Fruit fly (Drosophila melanogaster): Measurements from ENCODE around the gene CG14983.

CG14983 gene

DNA sequence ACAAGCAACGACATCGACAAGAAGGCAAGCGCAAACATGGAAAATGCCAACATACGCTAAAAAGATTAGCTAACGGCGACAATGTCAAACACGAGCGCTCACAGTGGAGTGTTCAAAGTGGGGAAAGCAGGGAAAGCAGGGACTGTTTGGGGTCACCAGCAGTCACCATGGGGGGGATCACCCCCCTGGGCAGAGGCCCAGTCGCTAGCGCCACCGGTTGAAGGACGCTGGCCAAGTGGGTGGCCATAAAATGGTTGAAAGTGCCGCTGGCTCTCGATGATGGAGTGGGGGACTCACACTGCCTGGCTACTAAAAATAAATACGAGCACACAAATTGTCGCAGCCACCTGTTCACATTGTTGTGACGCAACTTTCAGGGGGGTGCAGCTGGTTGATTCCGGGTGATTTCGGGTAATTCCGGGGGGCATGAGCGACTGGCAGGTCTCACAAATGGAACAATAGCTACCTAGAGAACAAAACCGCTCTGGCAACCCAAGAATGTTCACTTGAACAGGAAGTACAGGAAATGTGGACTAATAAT lies 11.8 kb upstream of the CG14983 start:
- no peak for TF ChIP-seq Gug (GFP tag; IDR thresholded peaks at IDR 0.05)
- TF ChIP-seq Sox102F (GFP tag; optimal IDR thresholded peaks at IDR 0.05) = no peak
- TF ChIP-seq ss (GFP tag; optimal IDR thresholded peaks at IDR 0.05) = no peak
- TF ChIP-seq Hr38 (GFP tag; optimal IDR thresholded peaks at IDR 0.05) = no peak
- TF ChIP-seq Lpt (GFP tag; optimal IDR thresholded peaks at IDR 0.05) = no peak
- TF ChIP-seq Eip75B (GFP tag; optimal IDR thresholded peaks at IDR 0.05) = no peak
- TF ChIP-seq CG10669 (GFP tag; optimal IDR thresholded peaks at IDR 0.05) = no peak
- TF ChIP-seq Ets21C (GFP tag; optimal IDR thresholded peaks at IDR 0.05) = no peak
- TF ChIP-seq Sox15 (GFP tag; optimal IDR thresholded peaks at IDR 0.05) = no peak
- no peak for TF ChIP-seq fkh (GFP tag; optimal IDR thresholded peaks at IDR 0.05)
- no peak for TF ChIP-seq dac (GFP tag; optimal IDR thresholded peaks at IDR 0.05)
- no peak for TF ChIP-seq CG11902 (GFP tag; optimal IDR thresholded peaks at IDR 0.05)
- no peak for TF ChIP-seq salr (GFP tag; optimal IDR thresholded peaks at IDR 0.05)
- TF ChIP-seq CG15336 (GFP tag; IDR thresholded peaks at IDR 0.05) = no peak
- TF ChIP-seq CG9139 (GFP tag; optimal IDR thresholded peaks at IDR 0.05) = no peak
- no peak for TF ChIP-seq CG11762 (GFP tag; optimal IDR thresholded peaks at IDR 0.05; ENCODE audit: insufficient read depth)

DNA sequence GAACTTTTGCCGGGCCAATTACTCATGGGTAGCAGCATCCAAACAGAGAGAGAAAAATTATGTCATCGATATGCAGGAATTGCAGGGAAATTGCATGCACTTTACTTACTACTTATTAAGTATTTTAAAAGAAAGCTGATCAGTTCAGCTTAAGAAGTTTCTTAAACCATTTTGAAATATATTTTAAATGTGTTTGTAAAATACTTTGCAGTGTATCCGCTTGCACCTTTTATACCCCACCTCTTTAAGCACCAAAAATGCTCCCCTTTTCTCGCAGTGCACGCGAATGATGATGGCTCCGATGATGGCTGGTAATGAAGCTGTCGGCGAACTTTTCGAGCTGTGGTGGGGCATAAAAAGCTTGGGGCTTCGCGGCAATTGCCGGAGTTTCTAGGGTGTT lies 3.4 kb upstream of the CG14983 start, which contains the start of gene CG14984:
Gene CG14984 (minus strand): TSS at position 83 of the 400 bp plus-strand sequence.
- TF ChIP-seq CG16779 (tag; optimal IDR thresholded peaks at IDR 0.05) = no peak
- peak; percentile 89 for TF ChIP-seq CG3032 (tag; optimal IDR thresholded peaks at IDR 0.05)
- TF ChIP-seq CG6792 (GFP tag; optimal IDR thresholded peaks at IDR 0.05) = peak; percentile 80
- TF ChIP-seq Hr4 (GFP tag; optimal IDR thresholded peaks at IDR 0.05) = peak; percentile 59
- TF ChIP-seq Sox102F (GFP tag; optimal IDR thresholded peaks at IDR 0.05) = peak; percentile 68
- peak; percentile 81 for TF ChIP-seq CG8119 (GFP tag; IDR thresholded peaks at IDR 0.05)
- peak; percentile 73 for TF ChIP-seq fd59A (GFP tag; optimal IDR thresholded peaks at IDR 0.05)
- peak; percentile 72 for TF ChIP-seq Gug (GFP tag; IDR thresholded peaks at IDR 0.05)
- TF ChIP-seq Sox14 (GFP tag; optimal IDR thresholded peaks at IDR 0.05) = peak; percentile 82
- TF ChIP-seq fkh (GFP tag; optimal IDR thresholded peaks at IDR 0.05) = no peak
- TF ChIP-seq CG1621 (tag; optimal IDR thresholded peaks at IDR 0.05) = peak; percentile 42
- TF ChIP-seq ss (GFP tag; optimal IDR thresholded peaks at IDR 0.05) = peak; percentile 66 to 74
- TF ChIP-seq Ets96B (tag; optimal IDR thresholded peaks at IDR 0.05) = peak; percentile 88
- TF ChIP-seq acj6 (GFP tag; optimal IDR thresholded peaks at IDR 0.05) = peak; percentile 84
- peak; percentile 85 for TF ChIP-seq CG8319 (GFP tag; optimal IDR thresholded peaks at IDR 0.05)
- TF ChIP-seq CG7368 (GFP tag; optimal IDR thresholded peaks at IDR 0.05) = peak; percentile 84
- TF ChIP-seq Blimp-1 (GFP tag; optimal IDR thresholded peaks at IDR 0.05) = peak; percentile 53
- TF ChIP-seq achi (GFP tag; optimal IDR thresholded peaks at IDR 0.05) = peak; percentile 79
- TF ChIP-seq salr (GFP tag; optimal IDR thresholded peaks at IDR 0.05) = peak; percentile 71 to 81
- peak; percentile 77 for TF ChIP-seq pdm3 (GFP tag; optimal IDR thresholded peaks at IDR 0.05)
- peak; percentile 61 for TF ChIP-seq CG6276 (GFP tag; optimal IDR thresholded peaks at IDR 0.05)
- TF ChIP-seq Hr39 (GFP tag; optimal IDR thresholded peaks at IDR 0.05) = peak; percentile 75
- peak; percentile 91 for TF ChIP-seq CG6163 (GFP tag; IDR thresholded peaks at IDR 0.05)
- TF ChIP-seq Ets21C (GFP tag; optimal IDR thresholded peaks at IDR 0.05) = peak; percentile 67
- no peak for TF ChIP-seq Lpt (GFP tag; optimal IDR thresholded peaks at IDR 0.05)
- TF ChIP-seq CG11762 (GFP tag; optimal IDR thresholded peaks at IDR 0.05; ENCODE audit: insufficient read depth) = peak; percentile 76
- peak; percentile 70 for TF ChIP-seq net (GFP tag; optimal IDR thresholded peaks at IDR 0.05)
- TF ChIP-seq vri (GFP tag; optimal IDR thresholded peaks at IDR 0.05) = peak; percentile 59
- TF ChIP-seq esn (GFP tag; optimal IDR thresholded peaks at IDR 0.05) = peak; percentile 78
- peak; percentile 16 for TF ChIP-seq fd85E (GFP tag; optimal IDR thresholded peaks at IDR 0.05)
- peak; percentile 75 for TF ChIP-seq CG15336 (GFP tag; IDR thresholded peaks at IDR 0.05)
- peak; percentile 65 for TF ChIP-seq Sox15 (GFP tag; optimal IDR thresholded peaks at IDR 0.05)
- TF ChIP-seq CG8632 (GFP tag; optimal IDR thresholded peaks at IDR 0.05) = peak; percentile 78
- peak; percentile 55; the same call in 1 of the 2 replicates for TF ChIP-seq CG11294 (GFP tag; IDR thresholded peaks at IDR 0.05)
- peak; percentile 91 for TF ChIP-seq svp (GFP tag)
- peak; percentile 85 for TF ChIP-seq spab (GFP tag; optimal IDR thresholded peaks at IDR 0.05)
- TF ChIP-seq cyc (GFP tag; optimal IDR thresholded peaks at IDR 0.05) = peak; percentile 88
- TF ChIP-seq CG6854 (GFP tag; optimal IDR thresholded peaks at IDR 0.05) = no peak
- peak; percentile 96 for TF ChIP-seq Eip78C (GFP tag)
- TF ChIP-seq CG4318 (GFP tag; optimal IDR thresholded peaks at IDR 0.05) = peak; percentile 37
- peak; percentile 89 for TF ChIP-seq CG6808 (GFP tag; optimal IDR thresholded peaks at IDR 0.05)
- TF ChIP-seq Hr38 (GFP tag; optimal IDR thresholded peaks at IDR 0.05) = no peak
- TF ChIP-seq lz (GFP tag; optimal IDR thresholded peaks at IDR 0.05) = peak; percentile 76

All from whole organism, prepupa.